Fruit fly (Drosophila melanogaster): Measurements from ENCODE around the gene png.

Gene png

DNA sequence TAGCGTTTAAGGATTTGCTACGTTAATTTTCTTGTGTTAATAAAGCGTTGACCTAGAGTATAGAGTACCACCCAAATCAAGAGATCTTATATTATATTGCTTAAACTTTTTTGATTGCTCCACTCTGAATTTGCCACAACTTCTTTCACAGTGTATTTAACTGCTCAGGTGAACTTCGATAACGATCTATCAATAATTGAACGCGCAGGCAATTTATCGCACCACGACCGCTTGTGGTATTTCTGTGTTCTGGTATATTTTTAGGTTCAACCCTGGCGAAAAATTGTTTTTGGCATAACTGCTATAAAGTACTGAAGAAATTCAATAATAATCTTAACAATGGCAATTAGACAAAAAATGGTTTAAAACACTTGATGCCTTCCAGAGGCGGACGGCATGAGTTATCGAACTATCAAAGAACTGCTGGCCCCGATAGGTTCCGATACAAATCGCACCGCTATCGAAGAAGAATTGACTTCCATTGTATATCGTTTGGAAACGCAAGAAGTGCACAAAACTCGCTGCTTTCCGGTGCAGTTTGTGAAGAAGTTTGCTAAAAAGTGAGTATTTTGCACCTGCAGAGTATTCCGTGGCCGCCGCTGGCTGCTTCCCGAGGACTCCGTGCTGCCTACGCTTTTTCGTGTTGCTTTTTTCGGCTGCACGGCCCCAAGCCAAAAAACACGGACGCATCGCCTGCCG, 12.9 kb upstream of the png start, which contains the start of gene ssx (continued):
- TF ChIP-seq trh (GFP tag; optimal IDR thresholded peaks at IDR 0.05) (no peak), Fer3 (tag; optimal IDR thresholded peaks at IDR 0.05) (no peak), corto (GFP tag; optimal IDR thresholded peaks at IDR 0.05) (no peak), Dfd (GFP tag; optimal IDR thresholded peaks at IDR 0.05) (no peak), CG18599 (GFP tag; optimal IDR thresholded peaks at IDR 0.05) (no peak), Dref (GFP tag; IDR thresholded peaks at IDR 0.05) (peak; percentile 78), aop (GFP tag; IDR thresholded peaks at IDR 0.05) (no peak), odd (GFP tag; optimal IDR thresholded peaks at IDR 0.05) (no peak), CG6765 (GFP tag; optimal IDR thresholded peaks at IDR 0.05) (no peak), fd96Cb (tag; optimal IDR thresholded peaks at IDR 0.05) (no peak), shn (GFP tag; optimal IDR thresholded peaks at IDR 0.05) (peak; percentile 65), en (GFP tag; optimal IDR thresholded peaks at IDR 0.05) (peak; percentile 32), az2 (GFP tag; optimal IDR thresholded peaks at IDR 0.05) (peak; percentile 20), Dbx (GFP tag; IDR thresholded peaks at IDR 0.05) (no peak), CG6689 (GFP tag; IDR thresholded peaks at IDR 0.05) (peak; percentile 49; the same call in 1 of the 2 replicates), sob (GFP tag; IDR thresholded peaks at IDR 0.05) (peak; percentile 42; the same call in 1 of the 2 replicates), CG42726 (GFP tag; IDR thresholded peaks at IDR 0.05; ENCODE audit: partially characterized antibody) (no peak), CG13424 (tag; optimal IDR thresholded peaks at IDR 0.05) (no peak), CG33213 (GFP tag; optimal IDR thresholded peaks at IDR 0.05) (peak; percentile 40), Hand (GFP tag; optimal IDR thresholded peaks at IDR 0.05) (no peak), D19B (GFP tag; optimal IDR thresholded peaks at IDR 0.05) (no peak), row (GFP tag; IDR thresholded peaks at IDR 0.05) (peak; percentile 65; the same call in 2 of the 3 replicates), CG10979 (tag; optimal IDR thresholded peaks at IDR 0.05) (peak; percentile 23), abd-A (tag; optimal IDR thresholded peaks at IDR 0.05) (no peak), CG2202 (tag; optimal IDR thresholded peaks at IDR 0.05) (no peak), Tbp (GFP tag; optimal IDR thresholded peaks at IDR 0.05) (no peak), Ptx1 (GFP tag; IDR thresholded peaks at IDR 0.05) (no peak), sr (GFP tag; IDR thresholded peaks at IDR 0.05) (no peak), exex (tag; optimal IDR thresholded peaks at IDR 0.05) (peak; percentile 23), dan (GFP tag; IDR thresholded peaks at IDR 0.05) (no peak), hth (optimal IDR thresholded peaks at IDR 0.05) (no peak), CG4360 (GFP tag; IDR thresholded peaks at IDR 0.05) (no peak), CG4854 (GFP tag; optimal IDR thresholded peaks at IDR 0.05) (no peak), Kr (GFP tag; optimal IDR thresholded peaks at IDR 0.05) (no peak), ab (GFP tag; optimal IDR thresholded peaks at IDR 0.05) (no peak), mirr (GFP tag; optimal IDR thresholded peaks at IDR 0.05) (no peak), CG18262 (tag; optimal IDR thresholded peaks at IDR 0.05) (peak; percentile 8), Fer1 (GFP tag; optimal IDR thresholded peaks at IDR 0.05) (no peak), CG1602 (GFP tag; optimal IDR thresholded peaks at IDR 0.05) (no peak), inv (GFP tag; IDR thresholded peaks at IDR 0.05; ENCODE audit: partially characterized antibody) (peak; percentile 71), CG1792 (GFP tag; optimal IDR thresholded peaks at IDR 0.05) (no peak), CG9932 (GFP tag; IDR thresholded peaks at IDR 0.05) (peak; percentile 43), ERR (GFP tag; optimal IDR thresholded peaks at IDR 0.05) (no peak), gsb (GFP tag; IDR thresholded peaks at IDR 0.05) (no peak), Mrtf (GFP tag; IDR thresholded peaks at IDR 0.05) (0 out of 3 replicates have a peak, but pooled peaks have one; percentile 23), Lhr (GFP tag; optimal IDR thresholded peaks at IDR 0.05) (peak; percentile 15), Sry-β (GFP tag; optimal IDR thresholded peaks at IDR 0.05) (no peak), nau (GFP tag; optimal IDR thresholded peaks at IDR 0.05) (no peak), jumu (GFP tag; optimal IDR thresholded peaks at IDR 0.05) (peak; percentile 36), Hr3 (GFP tag; optimal IDR thresholded peaks at IDR 0.05) (peak; percentile 22), HmgZ (tag; optimal IDR thresholded peaks at IDR 0.05) (peak; percentile 23)
